Worm (Caenorhabditis elegans) whole organism, L4 larva: ENCODE data around the gene Y57E12AR.1.

Experiments
- D1046.2 ChIP-seq: fragments of 200-800 bp; sonication (Bioruptor generic); IDR thresholded peaks from 2 replicates; pipeline ENCODE4 v1.3.6; 2022; ENCODE audit warnings: missing genetic modification characterization, missing compliant biosample characterization
- F26F4.8 ChIP-seq: fragments of 200-800 bp; sonication (Bioruptor generic); conservative IDR thresholded peaks from 2 replicates; pipeline ENCODE4 v1.3.6; 2022; ENCODE audit warnings: missing genetic modification characterization, missing compliant biosample characterization
- T26A8.4 ChIP-seq: fragments of 200-800 bp; sonication (Bioruptor generic); IDR thresholded peaks from 2 replicates; pipeline ENCODE4 v1.3.6; 2022; ENCODE audit warnings: missing genetic modification characterization, missing compliant biosample characterization
- Y105C5A.15 ChIP-seq: fragments of 200-800 bp; sonication (Bioruptor generic); IDR thresholded peaks from 2 replicates; pipeline ENCODE4 v1.3.6; 2022; ENCODE audit warnings: missing genetic modification characterization, missing compliant biosample characterization
- Y48G9A.11 ChIP-seq: fragments of 200-800 bp; sonication (Bioruptor generic); IDR thresholded peaks from 2 replicates; pipeline ENCODE4 v1.3.6; 2022; ENCODE audit warnings: missing genetic modification reagents, missing genetic modification characterization, missing compliant biosample characterization
- Y5F2A.4 ChIP-seq: fragments of 200-800 bp; sonication (Bioruptor generic); optimal IDR thresholded peaks from 2 replicates; lab custom pipeline; 2018; ENCODE audit warnings: mild to moderate bottlenecking, missing genetic modification characterization, missing compliant biosample characterization
- aha-1 ChIP-seq: fragments of 150-350 bp; peaks from one replicate; lab custom pipeline; 2014; ENCODE audit warnings: missing biosample characterization, missing genetic modification characterization
- ama-1 ChIP-seq: fragments of 150-350 bp; optimal IDR thresholded peaks from 2 replicates; lab custom pipeline; 2014; ENCODE audit warnings: inconsistent platforms, mixed read lengths
- ceh-32 ChIP-seq: sonication (generic microtip); optimal IDR thresholded peaks from 2 replicates; lab custom pipeline; 2016; ENCODE audit warnings: mild to moderate bottlenecking, missing genetic modification characterization, missing compliant biosample characterization; ENCODE audit not compliant: poor library complexity
- ceh-44 ChIP-seq: fragments of 200-800 bp; sonication (Bioruptor generic); IDR thresholded peaks from 2 replicates; pipeline ENCODE4 v1.3.6; 2022; ENCODE audit warnings: missing genetic modification reagents, missing genetic modification characterization, missing compliant biosample characterization
- ceh-62 ChIP-seq: sonication (generic microtip); optimal IDR thresholded peaks from 2 replicates; lab custom pipeline; 2017; ENCODE audit warnings: missing biosample characterization, missing genetic modification characterization
- cey-2 ChIP-seq: sonication (generic microtip); optimal IDR thresholded peaks from 3 replicates; lab custom pipeline; 2017; ENCODE audit warnings: missing genetic modification characterization, mild to moderate bottlenecking, missing compliant biosample characterization, antibody characterized with exemption, borderline replicate concordance; ENCODE audit not compliant: insufficient read depth
- ctbp-1 ChIP-seq: fragments of 200-800 bp; sonication (Bioruptor generic); IDR thresholded peaks from 2 replicates; pipeline ENCODE4 v1.3.6; 2022; ENCODE audit warnings: missing genetic modification reagents, missing genetic modification characterization, missing compliant biosample characterization
- daf-8 ChIP-seq: fragments of 200-800 bp; sonication (Bioruptor generic); IDR thresholded peaks from 2 replicates; pipeline ENCODE4 v1.3.6; 2022; ENCODE audit warnings: missing genetic modification characterization, missing compliant biosample characterization
- dpl-1 ChIP-seq: fragments of 150-350 bp; optimal IDR thresholded peaks from 2 replicates; lab custom pipeline; 2014; ENCODE audit warnings: missing biosample characterization, missing genetic modification reagents, missing genetic modification characterization
- gei-8 ChIP-seq: fragments of 200-800 bp; sonication (Bioruptor generic); optimal IDR thresholded peaks from 2 replicates; lab custom pipeline; 2018; ENCODE audit warnings: mild to moderate bottlenecking, missing genetic modification characterization, missing compliant biosample characterization
- hlh-11 ChIP-seq: fragments of 200-800 bp; sonication (Bioruptor generic); optimal IDR thresholded peaks from 2 replicates; lab custom pipeline; 2018; ENCODE audit warnings: mild to moderate bottlenecking, missing genetic modification characterization, missing compliant biosample characterization
- lin-13 ChIP-seq: fragments of 150-350 bp; optimal IDR thresholded peaks from 2 replicates; lab custom pipeline; 2014; ENCODE audit warnings: missing biosample characterization, missing genetic modification reagents, missing genetic modification characterization
- lsy-2 ChIP-seq, 2 experiments: fragments of 150-350 bp in 1 of 2; sonication (generic microtip) in 1 of 2; optimal IDR thresholded peaks; 2 replicates each; lab custom pipeline; 2014 to 2017; ENCODE audit warnings: missing biosample characterization in 2 of 2, missing genetic modification characterization in 2 of 2
- madf-9 ChIP-seq: fragments of 200-800 bp; sonication (Bioruptor generic); conservative IDR thresholded peaks from 2 replicates; pipeline ENCODE4 v1.3.6; 2022; ENCODE audit warnings: missing genetic modification reagents, missing genetic modification characterization, missing compliant biosample characterization
- mep-1 ChIP-seq: fragments of 150-350 bp; sonication (generic microtip); optimal IDR thresholded peaks from 3 replicates; lab custom pipeline; 2014; ENCODE audit warnings: missing biosample characterization, missing genetic modification characterization
- nhr-111 ChIP-seq: fragments of 200-800 bp; sonication (Bioruptor generic); optimal IDR thresholded peaks from 2 replicates; lab custom pipeline; 2018; ENCODE audit warnings: mild to moderate bottlenecking, missing genetic modification characterization, missing compliant biosample characterization
- nhr-42 ChIP-seq: fragments of 200-800 bp; sonication (Bioruptor generic); IDR thresholded peaks from 2 replicates; pipeline ENCODE4 v1.3.6; 2022; ENCODE audit warnings: missing genetic modification characterization, missing compliant biosample characterization
- nhr-48 ChIP-seq: sonication (generic microtip); optimal IDR thresholded peaks from 2 replicates; lab custom pipeline; 2016; ENCODE audit warnings: mild to moderate bottlenecking, missing genetic modification characterization, missing compliant biosample characterization
- nhr-77 ChIP-seq: fragments of 150-350 bp; optimal IDR thresholded peaks from 2 replicates; lab custom pipeline; 2014; ENCODE audit warnings: missing biosample characterization, missing genetic modification characterization
- sdz-12 ChIP-seq: fragments of 200-800 bp; sonication (Bioruptor generic); optimal IDR thresholded peaks from 2 replicates; lab custom pipeline; 2018; ENCODE audit warnings: mild to moderate bottlenecking, missing genetic modification characterization, missing compliant biosample characterization
- snpc-1.2 ChIP-seq: fragments of 200-800 bp; sonication (Bioruptor generic); IDR thresholded peaks from 2 replicates; pipeline ENCODE4 v1.3.6; 2022; ENCODE audit warnings: missing genetic modification reagents, missing genetic modification characterization, missing compliant biosample characterization
- spr-3 ChIP-seq: fragments of 200-800 bp; sonication (Bioruptor generic); optimal IDR thresholded peaks from 2 replicates; lab custom pipeline; 2018; ENCODE audit warnings: mild to moderate bottlenecking, missing genetic modification characterization, missing compliant biosample characterization
- unc-130 ChIP-seq: sonication (generic microtip); optimal IDR thresholded peaks from 2 replicates; lab custom pipeline; 2016; ENCODE audit warnings: missing genetic modification reagents, missing genetic modification characterization, missing compliant biosample characterization
- unc-62 ChIP-seq, 3 experiments: fragments of 150-350 bp in 1 of 3; sonication (generic microtip); optimal IDR thresholded peaks in 2 of 3; peaks in 1 of 3; 1 replicate in 1 of 3; 2 replicates in 2 of 3; lab custom pipeline; 2014 to 2017; ENCODE audit warnings: missing biosample characterization in 3 of 3, missing genetic modification characterization in 3 of 3, missing genetic modification reagents in 3 of 3, missing genotype in 1 of 3
- ztf-7 ChIP-seq: fragments of 150-350 bp; optimal IDR thresholded peaks from 2 replicates; lab custom pipeline; 2014; ENCODE audit warnings: missing biosample characterization, missing genetic modification characterization

Gene Y57E12AR.1

DNA sequence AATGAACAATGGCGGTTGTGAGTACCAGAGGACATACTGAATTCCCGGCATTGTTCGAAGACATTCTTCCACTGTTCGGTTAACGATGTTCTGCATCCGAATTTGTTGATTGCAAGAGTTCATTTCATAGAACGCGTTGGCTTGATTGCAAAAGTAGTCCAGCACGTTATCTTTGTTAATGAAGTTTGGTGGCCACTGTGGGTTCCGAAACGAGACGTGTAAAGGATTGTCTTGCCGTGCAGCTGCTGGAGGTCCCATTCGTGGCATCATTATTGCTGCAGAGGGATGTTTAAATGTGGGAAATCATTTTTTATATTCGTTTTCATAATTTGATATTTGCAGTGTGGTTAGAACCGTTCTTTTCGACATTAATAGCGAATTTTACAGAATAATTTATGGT is 5.8 kb downstream of the Y57E12AR.1 start, which contains the start of gene mdt-6:
mdt-6 (minus strand) TSS at position 275 of the 400 bp plus-strand sequence.
- TF ChIP-seq daf-8 (GFP tag; lab: Robert Waterston, UW) (no peak), T26A8.4 (GFP tag; lab: Robert Waterston, UW) (peak; percentile 53), nhr-77 (tag; lab: Kevin White, UChicago) (no peak), spr-3 (no peak), ctbp-1 (0 out of 2 replicates have a peak, but pooled peaks have one; percentile 11), snpc-1.2 (GFP tag; lab: Robert Waterston, UW) (0 out of 2 replicates have a peak, but pooled peaks have one; percentile 26), unc-62 (GFP tag; optimal IDR thresholded peaks at IDR 0.05 in 1 of 2; lab: Kevin White, UChicago) (peak in 1 of 2 experiments; percentile 88), unc-62 (tag; optimal IDR thresholded peaks at IDR 0.05; lab: Kevin White, UChicago) (no peak), nhr-111 (GFP tag; lab: Kevin White, UChicago) (no peak), aha-1 (tag; lab: Kevin White, UChicago) (peak; percentile 84), dpl-1 (no peak)
- TF ChIP-seq, all 104 proteins: peak for 5

ce11 chrV:7057795-7058194 is 7.3 kb downstream of the Y57E12AR.1 start, which contains the start of gene Y57E12AL.2:
Gene Y57E12AL.2, plus strand, starts transcription at chrV:7058095.
- TF ChIP-seq aha-1 (tag; lab: Kevin White, UChicago): peak; percentile 21

ce11 chrV:7054598-7054997 is 10.5 kb downstream of the Y57E12AR.1 start, which contains the start of gene spig-8:
Gene spig-8, plus strand, starts transcription at chrV:7054898.
- TF ChIP-seq sdz-12 (GFP tag; lab: Kevin White, UChicago): no peak
- TF ChIP-seq ztf-7 (tag; lab: Kevin White, UChicago): no peak
- TF ChIP-seq T26A8.4 (GFP tag; lab: Robert Waterston, UW): no peak
- TF ChIP-seq mep-1 (tag; lab: Kevin White, UChicago): no peak
- TF ChIP-seq ceh-32 (tag; lab: Kevin White, UChicago): no peak
- no peak for TF ChIP-seq nhr-111 (GFP tag; lab: Kevin White, UChicago)
- TF ChIP-seq spr-3: no peak
- no peak for TF ChIP-seq cey-2 (tag; lab: Kevin White, UChicago)
- TF ChIP-seq nhr-48 (tag; lab: Kevin White, UChicago): no peak
- TF ChIP-seq nhr-77 (tag; lab: Kevin White, UChicago): no peak
- TF ChIP-seq Y5F2A.4 (GFP tag; lab: Kevin White, UChicago): no peak

DNA sequence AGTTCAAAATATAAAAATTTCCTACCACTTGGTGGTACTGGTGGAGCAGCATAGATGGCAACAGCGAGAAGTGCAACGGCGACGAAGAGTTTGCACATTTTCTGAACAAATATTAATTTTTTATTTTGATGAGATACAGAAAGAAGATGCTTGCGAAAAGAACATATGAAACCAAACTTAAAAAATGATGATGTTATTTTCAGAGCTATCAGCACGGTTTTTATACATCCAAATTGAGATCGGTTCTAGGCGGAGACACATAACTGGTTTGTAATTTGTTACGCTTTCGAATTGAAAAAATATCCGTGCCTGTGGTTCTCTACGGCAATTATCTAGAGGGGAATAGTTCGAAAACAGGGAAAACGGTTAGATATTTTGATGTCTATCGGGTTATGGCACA is 12.0 kb downstream of the Y57E12AR.1 start, which contains the start of gene txt-17:
txt-17 (minus strand) TSS at position 101 of the 400 bp plus-strand sequence.
- no peak for TF ChIP-seq Y48G9A.11
- no peak for TF ChIP-seq ztf-7 (tag; lab: Kevin White, UChicago)
- TF ChIP-seq Y105C5A.15 (GFP tag; lab: Robert Waterston, UW): no peak
- no peak for TF ChIP-seq lin-13 (GFP tag; lab: Kevin White, UChicago)
- no peak for TF ChIP-seq F26F4.8 (GFP tag; lab: Robert Waterston, UW)
- TF ChIP-seq ceh-44 (GFP tag; lab: Robert Waterston, UW): no peak
- TF ChIP-seq D1046.2 (GFP tag; lab: Robert Waterston, UW): no peak
- no peak for TF ChIP-seq madf-9
- no peak for TF ChIP-seq ama-1 (lab: Kevin White, UChicago)
- TF ChIP-seq ceh-62 (tag; lab: Kevin White, UChicago): no peak
- TF ChIP-seq hlh-11 (tag; lab: Kevin White, UChicago): no peak
- TF ChIP-seq unc-130 (GFP tag; lab: Kevin White, UChicago): no peak
- TF ChIP-seq gei-8 (GFP tag; lab: Kevin White, UChicago): no peak
- TF ChIP-seq T26A8.4 (GFP tag; lab: Robert Waterston, UW): no peak
- TF ChIP-seq nhr-42 (GFP tag; lab: Robert Waterston, UW): no peak
- TF ChIP-seq lsy-2 (tag; optimal IDR thresholded peaks at IDR 0.05; lab: Kevin White, UChicago): no peak
- no peak for TF ChIP-seq ceh-32 (tag; lab: Kevin White, UChicago)
- no peak for TF ChIP-seq dpl-1
